Worm (Caenorhabditis elegans) whole organism, L3 larva: ENCODE data around the gene K02E2.6.

Experiments
- R02D3.7 ChIP-seq: fragments of 150-350 bp; optimal IDR thresholded peaks from 2 replicates; lab custom pipeline; 2014; ENCODE audit warnings: missing biosample characterization, missing genetic modification characterization
- ZK546.5 ChIP-seq: sonication (generic microtip); optimal IDR thresholded peaks from 2 replicates; lab custom pipeline; 2017; ENCODE audit warnings: missing biosample characterization, missing genetic modification characterization
- aly-2 ChIP-seq: fragments of 150-350 bp; optimal IDR thresholded peaks from 2 replicates; lab custom pipeline; 2014; ENCODE audit warnings: missing biosample characterization, missing genetic modification characterization
- ama-1 ChIP-seq: fragments of 150-350 bp; optimal IDR thresholded peaks from 2 replicates; lab custom pipeline; 2018
- ceh-16 ChIP-seq: sonication (generic microtip); optimal IDR thresholded peaks from 2 replicates; lab custom pipeline; 2017; ENCODE audit warnings: missing biosample characterization, missing genetic modification characterization
- ceh-28 ChIP-seq: fragments of 150-350 bp; optimal IDR thresholded peaks from 2 replicates; lab custom pipeline; 2014; ENCODE audit warnings: missing biosample characterization, missing genetic modification reagents, missing genetic modification characterization
- ceh-9 ChIP-seq: sonication (generic microtip); optimal IDR thresholded peaks from 2 replicates; lab custom pipeline; 2018; ENCODE audit warnings: missing biosample characterization, missing genetic modification characterization
- daf-12 ChIP-seq: fragments of 150-350 bp; optimal IDR thresholded peaks from 2 replicates; lab custom pipeline; 2014; ENCODE audit warnings: missing biosample characterization, missing genetic modification reagents, missing genetic modification characterization
- egl-5 ChIP-seq: fragments of 150-350 bp; optimal IDR thresholded peaks from 2 replicates; lab custom pipeline; 2017; ENCODE audit warnings: missing biosample characterization, missing genetic modification reagents, missing genetic modification characterization, inconsistent platforms
- elt-2 ChIP-seq: sonication (generic microtip); optimal IDR thresholded peaks from 2 replicates; lab custom pipeline; 2016; ENCODE audit warnings: missing genetic modification reagents, mild to moderate bottlenecking, missing genetic modification characterization, missing compliant biosample characterization
- fkh-10 ChIP-seq: sonication (generic microtip); optimal IDR thresholded peaks from 2 replicates; lab custom pipeline; 2017; ENCODE audit warnings: missing biosample characterization, missing genetic modification reagents, missing genetic modification characterization
- fkh-2 ChIP-seq: fragments of 150-350 bp; optimal IDR thresholded peaks from 2 replicates; lab custom pipeline; 2014; ENCODE audit warnings: missing biosample characterization, missing genetic modification reagents, missing genetic modification characterization
- hmg-11 ChIP-seq: sonication (generic microtip); optimal IDR thresholded peaks from 2 replicates; lab custom pipeline; 2016; ENCODE audit warnings: missing genetic modification characterization, missing compliant biosample characterization
- jun-1 ChIP-seq: fragments of 150-350 bp; optimal IDR thresholded peaks from 2 replicates; lab custom pipeline; 2014; ENCODE audit warnings: missing biosample characterization, missing genetic modification reagents, missing genetic modification characterization
- lin-15B ChIP-seq: fragments of 150-350 bp; optimal IDR thresholded peaks from 2 replicates; lab custom pipeline; 2014; ENCODE audit warnings: missing biosample characterization, missing genetic modification characterization
- lin-39 ChIP-seq: fragments of 150-350 bp; optimal IDR thresholded peaks from 2 replicates; lab custom pipeline; 2018; ENCODE audit warnings: missing biosample characterization, missing genetic modification reagents, missing genetic modification characterization
- lsy-12 ChIP-seq: sonication (generic microtip); optimal IDR thresholded peaks from 2 replicates; lab custom pipeline; 2016; ENCODE audit warnings: mild to moderate bottlenecking, missing genetic modification characterization, missing compliant biosample characterization
- mdl-1 ChIP-seq: fragments of 150-350 bp; optimal IDR thresholded peaks from 2 replicates; lab custom pipeline; 2014; ENCODE audit warnings: missing biosample characterization, missing genetic modification characterization
- nfya-1 ChIP-seq: sonication (generic microtip); optimal IDR thresholded peaks from 2 replicates; lab custom pipeline; 2017; ENCODE audit warnings: missing genetic modification characterization, mild to moderate bottlenecking, missing compliant biosample characterization, antibody characterized with exemption, moderate library complexity; ENCODE audit not compliant: insufficient read depth
- nhr-23 ChIP-seq: fragments of 150-350 bp; optimal IDR thresholded peaks from 2 replicates; lab custom pipeline; 2014; ENCODE audit warnings: missing biosample characterization, missing genetic modification reagents, missing genetic modification characterization
- nhr-25 ChIP-seq: sonication (generic microtip); optimal IDR thresholded peaks from 2 replicates; lab custom pipeline; 2017; ENCODE audit warnings: missing biosample characterization, missing genetic modification characterization
- nhr-43 ChIP-seq: sonication (generic microtip); optimal IDR thresholded peaks from 2 replicates; lab custom pipeline; 2016; ENCODE audit warnings: mild to moderate bottlenecking, missing genetic modification characterization, missing compliant biosample characterization; ENCODE audit not compliant: poor library complexity, severe bottlenecking
- nhr-67 ChIP-seq: fragments of 150-350 bp; optimal IDR thresholded peaks from 2 replicates; lab custom pipeline; 2014; ENCODE audit warnings: missing biosample characterization, missing genetic modification characterization
- nhr-76 ChIP-seq: fragments of 150-350 bp; sonication (generic microtip); optimal IDR thresholded peaks from 5 replicates; lab custom pipeline; 2014; ENCODE audit warnings: missing biosample characterization, missing genetic modification characterization
- nhr-77 ChIP-seq: fragments of 150-350 bp; optimal IDR thresholded peaks from 2 replicates; lab custom pipeline; 2014; ENCODE audit warnings: missing biosample characterization, missing genetic modification characterization
- pha-4 ChIP-seq: fragments of 150-350 bp; optimal IDR thresholded peaks from 2 replicates; lab custom pipeline; 2014; ENCODE audit warnings: missing biosample characterization, missing genetic modification reagents, missing genetic modification characterization
- pqm-1 ChIP-seq: fragments of 150-350 bp; optimal IDR thresholded peaks from 2 replicates; lab custom pipeline; 2017; ENCODE audit warnings: missing biosample characterization, missing genetic modification characterization, inconsistent platforms
- unc-39 ChIP-seq: sonication (generic microtip); optimal IDR thresholded peaks from 4 replicates; lab custom pipeline; 2017; ENCODE audit warnings: missing biosample characterization, missing genetic modification characterization
- unc-62 ChIP-seq: fragments of 150-350 bp; sonication (generic microtip); optimal IDR thresholded peaks from 4 replicates; lab custom pipeline; 2014; ENCODE audit warnings: missing biosample characterization, missing genetic modification reagents, missing genetic modification characterization
- zag-1 ChIP-seq: fragments of 150-350 bp; optimal IDR thresholded peaks from 2 replicates; lab custom pipeline; 2014; ENCODE audit warnings: missing biosample characterization, missing genetic modification characterization
- ztf-11 ChIP-seq: fragments of 150-350 bp; optimal IDR thresholded peaks from 2 replicates; lab custom pipeline; 2014; ENCODE audit warnings: missing biosample characterization, missing genetic modification characterization
- ztf-4 ChIP-seq: fragments of 150-350 bp; optimal IDR thresholded peaks from 2 replicates; lab custom pipeline; 2014; ENCODE audit warnings: missing biosample characterization, missing genetic modification characterization

Gene K02E2.6

ce11 chrV:20413426-20413825 is 33.1 kb downstream of the K02E2.6 start:
- TF ChIP-seq elt-2 (tag; lab: Kevin White, UChicago): peak; percentile 92
- no peak for TF ChIP-seq nhr-76 (tag; lab: Kevin White, UChicago)
- TF ChIP-seq ama-1 (lab: Kevin White, UChicago): peak; percentile 32
- peak; percentile 41 for TF ChIP-seq pha-4
- TF ChIP-seq ztf-4 (tag; lab: Kevin White, UChicago): no peak
- TF ChIP-seq jun-1 (tag; lab: Kevin White, UChicago): peak; percentile 73
- TF ChIP-seq pqm-1 (tag; lab: Kevin White, UChicago): peak; percentile 85
- peak; percentile 23 for TF ChIP-seq nhr-43 (tag; lab: Kevin White, UChicago)
- no peak for TF ChIP-seq lin-39 (tag; lab: Kevin White, UChicago)

ce11 chrV:20413936-20414335 is 33.6 kb downstream of the K02E2.6 start:
- TF ChIP-seq nfya-1 (tag; lab: Kevin White, UChicago) (no peak), zag-1 (tag; lab: Kevin White, UChicago) (no peak), hmg-11 (tag; lab: Kevin White, UChicago) (no peak), jun-1 (tag; lab: Kevin White, UChicago) (no peak), lin-15B (no peak), nhr-23 (tag; lab: Kevin White, UChicago) (no peak), R02D3.7 (no peak), ama-1 (lab: Kevin White, UChicago) (no peak), nhr-67 (no peak), daf-12 (no peak), pqm-1 (tag; lab: Kevin White, UChicago) (no peak), nhr-77 (no peak), ZK546.5 (tag; lab: Kevin White, UChicago) (no peak), ceh-9 (no peak), elt-2 (tag; lab: Kevin White, UChicago) (no peak), mdl-1 (tag; lab: Kevin White, UChicago) (no peak), nhr-76 (tag; lab: Kevin White, UChicago) (no peak), aly-2 (tag; lab: Kevin White, UChicago) (no peak), lsy-12 (no peak)

ce11 chrV:20415415-20415814 is 35.1 kb downstream of the K02E2.6 start:
- peak; percentile 51 for TF ChIP-seq ama-1 (lab: Kevin White, UChicago)
- peak; percentile 73 for TF ChIP-seq nhr-25 (tag; lab: Kevin White, UChicago)
- no peak for TF ChIP-seq ztf-4 (tag; lab: Kevin White, UChicago)
- TF ChIP-seq nhr-23 (tag; lab: Kevin White, UChicago): peak; percentile 61
- TF ChIP-seq, all 47 proteins: peak for 3

ce11 chrV:20416335-20416734 is 36.0 kb downstream of the K02E2.6 start:
- TF ChIP-seq ama-1 (lab: Kevin White, UChicago): peak; percentile 10
- no peak for TF ChIP-seq nhr-77

ce11 chrV:20416790-20417189 is 36.4 kb downstream of the K02E2.6 start:
- no peak for TF ChIP-seq unc-62 (GFP tag; lab: Kevin White, UChicago)
- TF ChIP-seq jun-1 (tag; lab: Kevin White, UChicago): peak; percentile 25
- no peak for TF ChIP-seq aly-2 (tag; lab: Kevin White, UChicago)
- peak; percentile 36 for TF ChIP-seq pha-4
- peak; percentile 28 for TF ChIP-seq lin-39 (tag; lab: Kevin White, UChicago)
- peak; percentile 63 for TF ChIP-seq elt-2 (tag; lab: Kevin White, UChicago)

ce11 chrV:20417809-20418208 is 37.4 kb downstream of the K02E2.6 start:
- TF ChIP-seq elt-2 (tag; lab: Kevin White, UChicago): peak; percentile 28
- TF ChIP-seq mdl-1 (tag; lab: Kevin White, UChicago): peak; percentile 73
- TF ChIP-seq fkh-2 (tag; lab: Kevin White, UChicago): no peak
- peak; percentile 62 for TF ChIP-seq pha-4
- TF ChIP-seq nhr-67: no peak
- peak; percentile 4 for TF ChIP-seq hmg-11 (tag; lab: Kevin White, UChicago)
- peak; percentile 75 for TF ChIP-seq egl-5 (tag; lab: Kevin White, UChicago)
- no peak for TF ChIP-seq ceh-28 (tag; lab: Kevin White, UChicago)
- TF ChIP-seq ama-1 (lab: Kevin White, UChicago): no peak
- peak; percentile 35 for TF ChIP-seq pqm-1 (tag; lab: Kevin White, UChicago)
- TF ChIP-seq ztf-11 (tag; lab: Kevin White, UChicago): no peak
- no peak for TF ChIP-seq unc-39 (tag; lab: Kevin White, UChicago)
- no peak for TF ChIP-seq ceh-16 (tag; lab: Kevin White, UChicago)
- no peak for TF ChIP-seq zag-1 (tag; lab: Kevin White, UChicago)
- peak; percentile 73 for TF ChIP-seq nfya-1 (tag; lab: Kevin White, UChicago)
- TF ChIP-seq jun-1 (tag; lab: Kevin White, UChicago): peak; percentile 50
- no peak for TF ChIP-seq lsy-12
- TF ChIP-seq R02D3.7: no peak
- TF ChIP-seq lin-15B: peak; percentile 5
- TF ChIP-seq lin-39 (tag; lab: Kevin White, UChicago): peak; percentile 41
- peak; percentile 28 for TF ChIP-seq fkh-10 (GFP tag; lab: Kevin White, UChicago)
